Worm (Caenorhabditis elegans): Measurements from ENCODE around the gene K08D10.14.
"Not testable (repeated sequence)": the region's sequence is repeated elsewhere in the genome, so short reads cannot be mapped to it uniquely, and the experiment has no call there.

- not testable (repeated sequence) for TF ChIP-seq elt-2 (tag; optimal IDR thresholded peaks at IDR 0.05); unc-62 (GFP tag; optimal IDR thresholded peaks at IDR 0.05)
Measured at ce11 chrIV:4125657-4126056, 29.1 kb upstream of the K08D10.14 start, which contains the start of gene F49F1.7.

All from whole organism, L1 larva.